Fruit fly (Drosophila melanogaster) whole organism: ENCODE measurements around the gene ATPsynCF6L.

ENCODE experiments used
- Dll ChIP-seq: fragments of >200 bp; optimal IDR thresholded peaks from 2 replicates; lab custom pipeline; 2017
- EcR ChIP-seq, 2 experiments: fragments of >200 bp; optimal IDR thresholded peaks; 2 replicates each; lab custom pipeline; 2017; ENCODE audit warnings: missing biosample characterization in 2 of 2, missing genetic modification characterization in 2 of 2, missing genetic modification reagents in 2 of 2
- pan ChIP-seq: fragments of >200 bp; optimal IDR thresholded peaks from 2 replicates; lab custom pipeline; 2017
- usp ChIP-seq: fragments of >200 bp; optimal IDR thresholded peaks from 2 replicates; lab custom pipeline; 2017; ENCODE audit warnings: missing biosample characterization, missing genetic modification characterization, mixed read lengths

dm6 chr3L:4980669-4981068 is 31.3 kb downstream of the ATPsynCF6L start, which contains the start of gene CG17030:
- TF ChIP-seq usp = no peak
- TF ChIP-seq EcR (GFP tag; optimal IDR thresholded peaks at IDR 0.05; lab: Kevin White, UChicago) = no peak
- TF ChIP-seq Dll (lab: Kevin White, UChicago) = no peak
- TF ChIP-seq pan (lab: Kevin White, UChicago) = no peak
